Comparison of ENCODE assay signal across 5 fruit fly cellular contexts in the genomic region with DNA sequence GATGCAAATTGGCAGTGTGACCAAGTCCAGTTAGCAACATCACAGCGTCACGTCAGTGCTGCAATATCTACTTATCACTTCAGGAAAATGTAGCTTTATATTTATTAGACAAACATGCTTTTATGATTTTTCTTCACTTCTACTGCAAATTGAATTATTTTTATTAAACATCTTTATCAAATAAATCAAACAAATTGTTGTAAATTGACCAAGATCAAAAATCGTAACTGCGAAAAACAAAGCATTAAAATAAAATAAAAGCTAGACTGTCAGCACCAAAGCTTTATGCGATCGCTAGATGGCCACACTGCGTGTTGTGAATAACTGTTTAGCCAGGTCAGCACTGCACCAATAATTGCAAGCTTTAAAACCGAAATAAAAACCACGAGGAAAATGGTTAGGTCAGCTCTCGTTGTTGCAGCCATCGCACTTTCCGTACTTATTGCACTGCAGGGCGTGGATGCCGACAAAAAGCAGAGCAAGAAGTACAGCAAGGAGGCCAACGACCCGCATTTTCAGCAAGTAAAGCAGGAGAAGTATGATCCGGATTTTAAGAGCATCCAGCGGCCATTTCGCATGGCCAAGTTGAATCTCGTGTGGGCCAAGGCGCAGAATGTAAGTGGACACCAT.
TF ChIP-seq lines count a peak whose summit lies in the region.

Gene CG12945, minus strand, starts transcription at position 45 of the 630 bp plus-strand sequence.
Gene CG8507, plus strand, starts transcription at position 307 of the 630 bp plus-strand sequence.

- no peak for TF ChIP-seq CTCF in whole organism, embryonic (GFP tag; optimal IDR thresholded peaks at IDR 0.05; lab: Kevin White, UChicago)

TF ChIP-seq in whole organism, adult, 20 proteins besides CTCF, POLR2A, EP300 and RAD21 (continues in another document):
- no peak for TF ChIP-seq CG5204 (GFP tag; optimal IDR thresholded peaks at IDR 0.05; lab: Kevin White, UChicago)
- no peak for TF ChIP-seq toe (GFP tag; optimal IDR thresholded peaks at IDR 0.05; lab: Kevin White, UChicago)
- TF ChIP-seq cic (GFP tag; optimal IDR thresholded peaks at IDR 0.05; lab: Kevin White, UChicago): peak; percentile 44
- peak; percentile 41 for TF ChIP-seq Mnt (GFP tag; optimal IDR thresholded peaks at IDR 0.05; lab: Kevin White, UChicago)
- TF ChIP-seq pad (GFP tag; optimal IDR thresholded peaks at IDR 0.05; lab: Kevin White, UChicago): peak; percentile 55
- no peak for TF ChIP-seq CG7045 (GFP tag; optimal IDR thresholded peaks at IDR 0.05; lab: Kevin White, UChicago)
- TF ChIP-seq Hr96 (GFP tag; optimal IDR thresholded peaks at IDR 0.05; lab: Kevin White, UChicago): no peak
- peak; percentile 72 for TF ChIP-seq ovo (GFP tag; optimal IDR thresholded peaks at IDR 0.05; lab: Kevin White, UChicago)
- TF ChIP-seq CG14711 (tag; optimal IDR thresholded peaks at IDR 0.05; lab: Kevin White, UChicago): peak; percentile 50
- TF ChIP-seq cnc (optimal IDR thresholded peaks at IDR 0.05; lab: Kevin White, UChicago): no peak
- peak; percentile 74 for TF ChIP-seq Crg-1 (GFP tag; optimal IDR thresholded peaks at IDR 0.05; lab: Kevin White, UChicago)
- TF ChIP-seq tj (GFP tag; optimal IDR thresholded peaks at IDR 0.05; lab: Kevin White, UChicago): peak; percentile 97
- TF ChIP-seq CG11617 (GFP tag; optimal IDR thresholded peaks at IDR 0.05; lab: Kevin White, UChicago): peak; percentile 56
- TF ChIP-seq CG7101 (tag; optimal IDR thresholded peaks at IDR 0.05; lab: Kevin White, UChicago): peak; percentile 65
- TF ChIP-seq bab1 (GFP tag; optimal IDR thresholded peaks at IDR 0.05; lab: Kevin White, UChicago): peak; percentile 79
- TF ChIP-seq kay (GFP tag; lab: Kevin White, UChicago; ENCODE audit: borderline replicate concordance): no peak

TF ChIP-seq in whole organism, embryonic, 481 proteins besides CTCF, POLR2A, EP300 and RAD21 (continues in another document):
- TF ChIP-seq yki (optimal IDR thresholded peaks at IDR 0.05; lab: Kevin White, UChicago): no peak
- TF ChIP-seq ac (GFP tag; optimal IDR thresholded peaks at IDR 0.05; lab: Kevin White, UChicago): no peak
- TF ChIP-seq Ets97D (GFP tag; optimal IDR thresholded peaks at IDR 0.05; lab: Kevin White, UChicago): peak; percentile 44
- peak; percentile 14 for TF ChIP-seq CG18619 (GFP tag; optimal IDR thresholded peaks at IDR 0.05; lab: Kevin White, UChicago)
- no peak for TF ChIP-seq CG7987 (GFP tag; optimal IDR thresholded peaks at IDR 0.05; lab: Kevin White, UChicago)
- TF ChIP-seq dan (GFP tag; IDR thresholded peaks at IDR 0.05; lab: Robert Waterston, UW): no peak
- peak; percentile 85 for TF ChIP-seq sens (GFP tag; lab: Kevin White, UChicago)
- no peak for TF ChIP-seq hbn (GFP tag; IDR thresholded peaks at IDR 0.05; lab: Robert Waterston, UW; ENCODE audit: partially characterized antibody)
- TF ChIP-seq Ada2b (GFP tag; IDR thresholded peaks at IDR 0.05; lab: Robert Waterston, UW): no peak
- peak; percentile 17 for TF ChIP-seq CG3281 (GFP tag; optimal IDR thresholded peaks at IDR 0.05; lab: Kevin White, UChicago)
- no peak for TF ChIP-seq hth (optimal IDR thresholded peaks at IDR 0.05; lab: Kevin White, UChicago)
- peak; percentile 70 for TF ChIP-seq CG14710 (tag; optimal IDR thresholded peaks at IDR 0.05; lab: Kevin White, UChicago)
- TF ChIP-seq CG7928 (GFP tag; optimal IDR thresholded peaks at IDR 0.05; lab: Kevin White, UChicago): no peak
- 0 out of 3 replicates have a peak, but pooled peaks have one; percentile 28 for TF ChIP-seq ken (GFP tag; IDR thresholded peaks at IDR 0.05; lab: Robert Waterston, UW)
- TF ChIP-seq zf30C (GFP tag; optimal IDR thresholded peaks at IDR 0.05; lab: Kevin White, UChicago): no peak
- TF ChIP-seq danr (GFP tag; IDR thresholded peaks at IDR 0.05; lab: Robert Waterston, UW): no peak
- TF ChIP-seq dpn (GFP tag; optimal IDR thresholded peaks at IDR 0.05; lab: Kevin White, UChicago): peak; percentile 43

TF ChIP-seq in whole organism, prepupa, 60 proteins besides CTCF, POLR2A, EP300 and RAD21 (continues in another document):
- no peak for TF ChIP-seq CG8119 (GFP tag; IDR thresholded peaks at IDR 0.05; lab: Robert Waterston, UW)
- TF ChIP-seq salr (GFP tag; optimal IDR thresholded peaks at IDR 0.05; lab: Kevin White, UChicago): no peak
- peak; percentile 38 for TF ChIP-seq Ets96B (tag; optimal IDR thresholded peaks at IDR 0.05; lab: Kevin White, UChicago)
- TF ChIP-seq cyc (GFP tag; optimal IDR thresholded peaks at IDR 0.05; lab: Kevin White, UChicago): peak; percentile 35
- no peak for TF ChIP-seq Eip75B (GFP tag; optimal IDR thresholded peaks at IDR 0.05; lab: Kevin White, UChicago)
- no peak for TF ChIP-seq CG6808 (GFP tag; optimal IDR thresholded peaks at IDR 0.05; lab: Kevin White, UChicago)
- peak; percentile 58 for TF ChIP-seq CG3032 (tag; optimal IDR thresholded peaks at IDR 0.05; lab: Kevin White, UChicago)
- peak; percentile 13 for TF ChIP-seq Sox15 (GFP tag; optimal IDR thresholded peaks at IDR 0.05; lab: Kevin White, UChicago)
- no peak for TF ChIP-seq CG10669 (GFP tag; optimal IDR thresholded peaks at IDR 0.05; lab: Kevin White, UChicago)
- no peak for TF ChIP-seq fd59A (GFP tag; optimal IDR thresholded peaks at IDR 0.05; lab: Kevin White, UChicago)
- no peak for TF ChIP-seq achi (GFP tag; optimal IDR thresholded peaks at IDR 0.05; lab: Kevin White, UChicago)
- TF ChIP-seq Smox (GFP tag; optimal IDR thresholded peaks at IDR 0.05; lab: Kevin White, UChicago): no peak
- no peak for TF ChIP-seq CG6854 (GFP tag; optimal IDR thresholded peaks at IDR 0.05; lab: Kevin White, UChicago)
- no peak for TF ChIP-seq Sox102F (GFP tag; optimal IDR thresholded peaks at IDR 0.05; lab: Kevin White, UChicago)
- TF ChIP-seq CG11902 (GFP tag; optimal IDR thresholded peaks at IDR 0.05; lab: Kevin White, UChicago): peak; percentile 9
- TF ChIP-seq fd85E (GFP tag; optimal IDR thresholded peaks at IDR 0.05; lab: Kevin White, UChicago): no peak
- TF ChIP-seq CG7368 (GFP tag; optimal IDR thresholded peaks at IDR 0.05; lab: Kevin White, UChicago): no peak
- TF ChIP-seq ss (GFP tag; optimal IDR thresholded peaks at IDR 0.05; lab: Kevin White, UChicago): no peak
- TF ChIP-seq Met (GFP tag; optimal IDR thresholded peaks at IDR 0.05; lab: Kevin White, UChicago): no peak

TF ChIP-seq in whole organism, pupa, 21 proteins besides CTCF, POLR2A, EP300 and RAD21 (continues in another document):
- TF ChIP-seq Ets98B (GFP tag; IDR thresholded peaks at IDR 0.05; lab: Robert Waterston, UW) (no peak), rn (GFP tag; IDR thresholded peaks at IDR 0.05; lab: Robert Waterston, UW) (no peak), Snoo (tag; optimal IDR thresholded peaks at IDR 0.05; lab: Kevin White, UChicago) (peak; percentile 25), CG9948 (tag; optimal IDR thresholded peaks at IDR 0.05; lab: Kevin White, UChicago) (peak; percentile 29), CG12605 (GFP tag; IDR thresholded peaks at IDR 0.05; lab: Robert Waterston, UW) (no peak), gl (tag; optimal IDR thresholded peaks at IDR 0.05; lab: Kevin White, UChicago) (no peak), CG15710 (tag; optimal IDR thresholded peaks at IDR 0.05; lab: Kevin White, UChicago) (peak; percentile 52), fd96Ca (GFP tag; IDR thresholded peaks at IDR 0.05; lab: Robert Waterston, UW) (no peak), CG8159 (tag; optimal IDR thresholded peaks at IDR 0.05; lab: Kevin White, UChicago) (peak; percentile 61), EcR (GFP tag; optimal IDR thresholded peaks at IDR 0.05; lab: Kevin White, UChicago) (peak; percentile 91), Pif1A (GFP tag; optimal IDR thresholded peaks at IDR 0.05; lab: Kevin White, UChicago) (no peak), D1 (tag; optimal IDR thresholded peaks at IDR 0.05; lab: Kevin White, UChicago) (no peak), CG14655 (GFP tag; optimal IDR thresholded peaks at IDR 0.05; lab: Kevin White, UChicago) (no peak), CG13204 (GFP tag; optimal IDR thresholded peaks at IDR 0.05; lab: Kevin White, UChicago) (no peak), CG32121 (GFP tag; IDR thresholded peaks at IDR 0.05; lab: Robert Waterston, UW) (no peak), Pif1B (GFP tag; optimal IDR thresholded peaks at IDR 0.05; lab: Kevin White, UChicago) (no peak), CG17806 (tag; optimal IDR thresholded peaks at IDR 0.05; lab: Kevin White, UChicago) (peak; percentile 11), CG8301 (tag; optimal IDR thresholded peaks at IDR 0.05; lab: Kevin White, UChicago) (peak; percentile 28), CG10348 (GFP tag; IDR thresholded peaks at IDR 0.05; lab: Robert Waterston, UW) (no peak), CG4496 (GFP tag; IDR thresholded peaks at IDR 0.05; lab: Robert Waterston, UW) (no peak)

TF ChIP-seq in whole organism, wandering third instar larva, 38 proteins besides CTCF, POLR2A, EP300 and RAD21 (continues in another document):
- TF ChIP-seq tai (GFP tag; optimal IDR thresholded peaks at IDR 0.05; lab: Kevin White, UChicago) (no peak), dl (GFP tag; optimal IDR thresholded peaks at IDR 0.05; lab: Kevin White, UChicago; ENCODE audit: insufficient read depth in 1 of 2, partially characterized antibody in 2 of 2) (no peak), sv (GFP tag; optimal IDR thresholded peaks at IDR 0.05; lab: Kevin White, UChicago) (peak; percentile 43), Abd-B (GFP tag; optimal IDR thresholded peaks at IDR 0.05; lab: Kevin White, UChicago) (no peak), ey (GFP tag; optimal IDR thresholded peaks at IDR 0.05; lab: Kevin White, UChicago) (peak; percentile 46), dmrt93B (GFP tag; optimal IDR thresholded peaks at IDR 0.05; lab: Kevin White, UChicago) (no peak), OdsH (GFP tag; optimal IDR thresholded peaks at IDR 0.05; lab: Kevin White, UChicago) (peak; percentile 23), h (GFP tag; optimal IDR thresholded peaks at IDR 0.05; lab: Kevin White, UChicago) (peak; percentile 65), Rel (GFP tag; optimal IDR thresholded peaks at IDR 0.05; lab: Kevin White, UChicago) (no peak), Rel (tag; optimal IDR thresholded peaks at IDR 0.05; lab: Kevin White, UChicago) (peak; percentile 94), foxo (GFP tag; optimal IDR thresholded peaks at IDR 0.05; lab: Kevin White, UChicago) (peak in 1 of 2 experiments; percentile 68), psq (GFP tag; optimal IDR thresholded peaks at IDR 0.05; lab: Kevin White, UChicago) (peak; percentile 48), Hnf4 (GFP tag; optimal IDR thresholded peaks at IDR 0.05; lab: Kevin White, UChicago) (no peak), N (GFP tag; optimal IDR thresholded peaks at IDR 0.05; lab: Kevin White, UChicago) (no peak), Jra (GFP tag; optimal IDR thresholded peaks at IDR 0.05; lab: Kevin White, UChicago) (peak; percentile 37), CrebA (GFP tag; optimal IDR thresholded peaks at IDR 0.05; lab: Kevin White, UChicago; ENCODE audit: borderline replicate concordance) (no peak), Mio (GFP tag; optimal IDR thresholded peaks at IDR 0.05; lab: Kevin White, UChicago) (no peak), HLH106 (tag; optimal IDR thresholded peaks at IDR 0.05; lab: Kevin White, UChicago) (peak; percentile 76), Sp1 (GFP tag; optimal IDR thresholded peaks at IDR 0.05; lab: Kevin White, UChicago) (peak; percentile 68), brk (GFP tag; optimal IDR thresholded peaks at IDR 0.05; lab: Kevin White, UChicago) (no peak), Myc (optimal IDR thresholded peaks at IDR 0.05; lab: Kevin White, UChicago) (peak; percentile 92)
